Worm (Caenorhabditis elegans) whole organism, L1 larva: Measurements from ENCODE around the gene Y50E8A.1.
A peak's percentile ranks its signal among the peaks of the same experiment; 100 is the strongest.

ENCODE experiments used
- C04F5.9 ChIP-seq: sonication (generic microtip); optimal IDR thresholded peaks from 2 replicates; lab custom pipeline; 2016; ENCODE audit warnings: missing genetic modification characterization, missing compliant biosample characterization
- aha-1 ChIP-seq: fragments of 150-350 bp; optimal IDR thresholded peaks from 2 replicates; lab custom pipeline; 2014; ENCODE audit warnings: missing biosample characterization, missing genetic modification characterization
- alr-1 ChIP-seq: fragments of 200-800 bp; sonication (Bioruptor generic); optimal IDR thresholded peaks from 2 replicates; lab custom pipeline; 2018; ENCODE audit warnings: borderline replicate concordance, mild to moderate bottlenecking, missing genetic modification characterization, missing compliant biosample characterization
- aly-2 ChIP-seq: fragments of 150-350 bp; optimal IDR thresholded peaks from 2 replicates; lab custom pipeline; 2014; ENCODE audit warnings: missing biosample characterization, missing genetic modification characterization
- ama-1 ChIP-seq: fragments of 150-350 bp; optimal IDR thresholded peaks from 2 replicates; lab custom pipeline; 2014
- blmp-1 ChIP-seq: fragments of 150-350 bp; optimal IDR thresholded peaks from 2 replicates; lab custom pipeline; 2014; ENCODE audit warnings: missing biosample characterization, missing genetic modification characterization
- ceh-8 ChIP-seq: fragments of 200-800 bp; sonication (Bioruptor generic); optimal IDR thresholded peaks from 2 replicates; lab custom pipeline; 2018; ENCODE audit warnings: mild to moderate bottlenecking, missing genetic modification characterization, moderate library complexity, missing compliant biosample characterization
- ces-1 ChIP-seq: fragments of 150-350 bp; optimal IDR thresholded peaks from 2 replicates; lab custom pipeline; 2014; ENCODE audit warnings: missing biosample characterization, missing genetic modification reagents, missing genetic modification characterization
- dpl-1 ChIP-seq, 3 experiments: fragments of 150-350 bp in 2 of 3; sonication (generic microtip) in 1 of 3; optimal IDR thresholded peaks; 2 replicates each; lab custom pipeline; 2014 to 2017; ENCODE audit warnings: missing biosample characterization in 3 of 3, missing genetic modification characterization in 3 of 3, missing genetic modification reagents in 3 of 3
- dsc-1 ChIP-seq: sonication (generic microtip); optimal IDR thresholded peaks from 2 replicates; lab custom pipeline; 2016; ENCODE audit warnings: mild to moderate bottlenecking, missing genetic modification characterization, missing compliant biosample characterization
- efl-1 ChIP-seq, 4 experiments: fragments of 150-350 bp; optimal IDR thresholded peaks in 3 of 4; peaks in 1 of 4; 1 replicate in 1 of 4; 2 replicates in 3 of 4; lab custom pipeline; 2014; ENCODE audit warnings: missing biosample characterization in 2 of 4, missing genetic modification characterization in 2 of 4, missing genetic modification reagents in 2 of 4
- egl-27 ChIP-seq, 2 experiments: fragments of 150-350 bp in 1 of 2; sonication (generic microtip); optimal IDR thresholded peaks; 3 replicates each; lab custom pipeline; 2017 to 2018; ENCODE audit warnings: missing biosample characterization in 2 of 2, missing genetic modification characterization in 2 of 2, missing genetic modification reagents in 2 of 2
- elt-2 ChIP-seq: sonication (generic microtip); optimal IDR thresholded peaks from 2 replicates; lab custom pipeline; 2016; ENCODE audit warnings: missing genetic modification characterization, mild to moderate bottlenecking, inconsistent platforms, missing compliant biosample characterization, missing genetic modification reagents
- fkh-8 ChIP-seq: sonication (generic microtip); optimal IDR thresholded peaks from 2 replicates; lab custom pipeline; 2016; ENCODE audit warnings: mild to moderate bottlenecking, missing genetic modification characterization, missing compliant biosample characterization
- hlh-4 ChIP-seq: sonication (generic microtip); optimal IDR thresholded peaks from 2 replicates; lab custom pipeline; 2016; ENCODE audit warnings: mild to moderate bottlenecking, missing genetic modification characterization, missing compliant biosample characterization
- irx-1 ChIP-seq: sonication (generic microtip); optimal IDR thresholded peaks from 2 replicates; lab custom pipeline; 2016; ENCODE audit warnings: missing genetic modification characterization, missing compliant biosample characterization
- isw-1 ChIP-seq: fragments of 200-800 bp; sonication (Bioruptor generic); IDR thresholded peaks from 2 replicates; pipeline ENCODE4 v1.3.6; 2022; ENCODE audit warnings: missing genetic modification characterization, missing compliant biosample characterization
- lin-15B ChIP-seq: fragments of 150-350 bp; sonication (generic microtip); optimal IDR thresholded peaks from 3 replicates; lab custom pipeline; 2014; ENCODE audit warnings: missing biosample characterization, missing genetic modification characterization
- lin-35 ChIP-seq, 2 experiments: fragments of 150-350 bp; optimal IDR thresholded peaks; 2 replicates each; lab custom pipeline; 2014; ENCODE audit warnings: missing biosample characterization in 2 of 2, missing genetic modification characterization in 2 of 2, missing genetic modification reagents in 2 of 2
- lin-39 ChIP-seq: fragments of 150-350 bp; optimal IDR thresholded peaks from 2 replicates; lab custom pipeline; 2014; ENCODE audit warnings: missing biosample characterization, missing genetic modification reagents, missing genetic modification characterization
- lsy-2 ChIP-seq, 2 experiments: fragments of 150-350 bp; optimal IDR thresholded peaks; 2 replicates each; lab custom pipeline; 2014; ENCODE audit warnings: missing biosample characterization in 2 of 2, missing genetic modification characterization in 2 of 2
- mef-2 ChIP-seq: fragments of 150-350 bp; optimal IDR thresholded peaks from 2 replicates; lab custom pipeline; 2014; ENCODE audit warnings: missing biosample characterization, missing genetic modification characterization
- mep-1 ChIP-seq: fragments of 150-350 bp; optimal IDR thresholded peaks from 2 replicates; lab custom pipeline; 2014; ENCODE audit warnings: missing biosample characterization, missing genetic modification characterization
- nhr-47 ChIP-seq: sonication (generic microtip); optimal IDR thresholded peaks from 2 replicates; lab custom pipeline; 2016; ENCODE audit warnings: mild to moderate bottlenecking, missing genetic modification characterization, moderate library complexity, missing compliant biosample characterization
- nhr-71 ChIP-seq: sonication (generic microtip); optimal IDR thresholded peaks from 2 replicates; lab custom pipeline; 2016; ENCODE audit warnings: mild to moderate bottlenecking, missing genetic modification characterization, moderate library complexity, missing compliant biosample characterization
- nhr-77 ChIP-seq: fragments of 150-350 bp; optimal IDR thresholded peaks from 2 replicates; lab custom pipeline; 2014; ENCODE audit warnings: missing biosample characterization, missing genetic modification characterization
- nhr-84 ChIP-seq: sonication (generic microtip); optimal IDR thresholded peaks from 2 replicates; lab custom pipeline; 2017; ENCODE audit warnings: missing biosample characterization, missing genetic modification characterization
- nhr-85 ChIP-seq: sonication (generic microtip); peaks from one replicate; lab custom pipeline; 2016; ENCODE audit warnings: missing genetic modification characterization, inconsistent platforms, missing compliant biosample characterization
- nhr-90 ChIP-seq: sonication (generic microtip); optimal IDR thresholded peaks from 2 replicates; lab custom pipeline; 2016; ENCODE audit warnings: mild to moderate bottlenecking, missing genetic modification characterization, missing compliant biosample characterization; ENCODE audit not compliant: poor library complexity
- pag-3 ChIP-seq: sonication (generic microtip); optimal IDR thresholded peaks from 2 replicates; lab custom pipeline; 2017; ENCODE audit warnings: missing genetic modification characterization, mild to moderate bottlenecking, missing compliant biosample characterization, antibody characterized with exemption, borderline replicate concordance; ENCODE audit not compliant: insufficient read depth
- rnt-1 ChIP-seq: sonication (generic microtip); optimal IDR thresholded peaks from 2 replicates; lab custom pipeline; 2016; ENCODE audit warnings: mild to moderate bottlenecking, missing genetic modification characterization, moderate library complexity, missing compliant biosample characterization
- skn-1 ChIP-seq: fragments of 150-350 bp; optimal IDR thresholded peaks from 2 replicates; lab custom pipeline; 2014; ENCODE audit warnings: missing biosample characterization, missing genetic modification characterization
- sox-4 ChIP-seq: sonication (generic microtip); optimal IDR thresholded peaks from 2 replicates; lab custom pipeline; 2016; ENCODE audit warnings: missing genetic modification characterization, missing compliant biosample characterization
- swsn-7 ChIP-seq: sonication (generic microtip); optimal IDR thresholded peaks from 2 replicates; lab custom pipeline; 2016; ENCODE audit warnings: missing genetic modification characterization, missing compliant biosample characterization
- tlp-1 ChIP-seq: fragments of 150-350 bp; optimal IDR thresholded peaks from 2 replicates; lab custom pipeline; 2014; ENCODE audit warnings: missing biosample characterization, missing genetic modification characterization
- unc-130 ChIP-seq: fragments of 150-350 bp; optimal IDR thresholded peaks from 2 replicates; lab custom pipeline; 2017; ENCODE audit warnings: missing biosample characterization, missing genetic modification characterization, inconsistent platforms
- unc-30 ChIP-seq: sonication (generic microtip); optimal IDR thresholded peaks from 2 replicates; lab custom pipeline; 2017; ENCODE audit warnings: missing biosample characterization, missing genetic modification characterization
- vab-15 ChIP-seq: sonication (generic microtip); optimal IDR thresholded peaks from 2 replicates; lab custom pipeline; 2017; ENCODE audit warnings: missing genotype, mild to moderate bottlenecking, missing genetic modification characterization, missing compliant biosample characterization
- zag-1 ChIP-seq: fragments of 150-350 bp; optimal IDR thresholded peaks from 2 replicates; lab custom pipeline; 2014; ENCODE audit warnings: missing biosample characterization, missing genetic modification characterization
- ztf-11 ChIP-seq, 2 experiments: sonication (generic microtip); optimal IDR thresholded peaks; 2 replicates each; lab custom pipeline; 2016 to 2017; ENCODE audit warnings: missing genetic modification characterization in 2 of 2, missing biosample characterization in 1 of 2, missing compliant biosample characterization in 1 of 2
- ztf-4 ChIP-seq: fragments of 150-350 bp; optimal IDR thresholded peaks from 2 replicates; lab custom pipeline; 2014; ENCODE audit warnings: missing biosample characterization, missing genetic modification characterization

The Y50E8A.1 gene

ce11 chrV:14688097-14688912 lies 38.4 kb upstream of the Y50E8A.1 start, which contains the start of gene C47E8.11 (continued):
- TF ChIP-seq nhr-90 (tag; lab: Kevin White, UChicago) (peak; percentile 65), ama-1 (lab: Kevin White, UChicago) (peak; percentile 98), elt-2 (peak; percentile 31), alr-1 (tag; lab: Kevin White, UChicago) (no peak), lin-39 (tag; lab: Kevin White, UChicago) (no peak), ces-1 (GFP tag; lab: Kevin White, UChicago) (no peak), nhr-84 (tag; lab: Kevin White, UChicago) (no peak), aly-2 (tag; lab: Kevin White, UChicago) (peak; percentile 100), mef-2 (tag; lab: Kevin White, UChicago) (no peak), ztf-11 (tag; optimal IDR thresholded peaks at IDR 0.05; lab: Kevin White, UChicago) (no peak), fkh-8 (tag; lab: Kevin White, UChicago) (no peak), tlp-1 (no peak), lin-35 (GFP tag; optimal IDR thresholded peaks at IDR 0.05; lab: Kevin White, UChicago) (peak; percentile 24 to 62), unc-30 (tag; lab: Kevin White, UChicago) (no peak), sox-4 (no peak)

- TF ChIP-seq lin-35 (GFP tag; optimal IDR thresholded peaks at IDR 0.05; lab: Kevin White, UChicago) (peak in 1 of 2 experiments; percentile 16), aha-1 (tag; lab: Kevin White, UChicago) (no peak), lin-39 (tag; lab: Kevin White, UChicago) (no peak), lin-15B (tag; lab: Kevin White, UChicago) (no peak), fkh-8 (tag; lab: Kevin White, UChicago) (peak; percentile 54), egl-27 (tag; optimal IDR thresholded peaks at IDR 0.05; lab: Kevin White, UChicago) (no peak), lsy-2 (tag; optimal IDR thresholded peaks at IDR 0.05; lab: Kevin White, UChicago) (no peak), zag-1 (tag; lab: Kevin White, UChicago) (no peak), nhr-85 (peak; percentile 20), nhr-47 (tag; lab: Kevin White, UChicago) (no peak), efl-1 (optimal IDR thresholded peaks at IDR 0.05; lab: Kevin White, UChicago) (no peak), efl-1 (GFP tag; optimal IDR thresholded peaks at IDR 0.05 in 1 of 2; lab: Kevin White, UChicago) (peak in 1 of 2 experiments; percentile 41), dsc-1 (tag; lab: Kevin White, UChicago) (no peak), ztf-4 (no peak), alr-1 (tag; lab: Kevin White, UChicago) (no peak)
Observed at ce11 chrV:14689060-14689750, 37.5 kb upstream of the Y50E8A.1 start, which contains the start of gene gasr-8. TSS of gene gasr-8 (plus strand) at chrV:14689110.

- no peak for TF ChIP-seq vab-15 (tag; lab: Kevin White, UChicago)
- TF ChIP-seq ceh-8 = no peak
- peak; percentile 22 for TF ChIP-seq rnt-1 (tag; lab: Kevin White, UChicago)
- TF ChIP-seq pag-3 (tag; lab: Kevin White, UChicago) = peak; percentile 71
- no peak for TF ChIP-seq ama-1 (lab: Kevin White, UChicago)
- no peak for TF ChIP-seq nhr-77
Observed at ce11 chrV:14695713-14696112, 31.0 kb upstream of the Y50E8A.1 start.

ce11 chrV:14696604-14697307 lies 29.9 kb upstream of the Y50E8A.1 start, which contains the start of gene unc-112:
TSS of gene unc-112 (minus strand) at chrV:14696654.
- TF ChIP-seq alr-1 (tag; lab: Kevin White, UChicago) = no peak
- TF ChIP-seq lsy-2 (tag; optimal IDR thresholded peaks at IDR 0.05; lab: Kevin White, UChicago) = peak; percentile 46 to 84
- peak; percentile 92 for TF ChIP-seq mep-1 (tag; lab: Kevin White, UChicago)
- TF ChIP-seq hlh-4 = no peak
- TF ChIP-seq vab-15 (tag; lab: Kevin White, UChicago) = no peak
- TF ChIP-seq skn-1 (tag; lab: Kevin White, UChicago) = peak; percentile 47
- TF ChIP-seq dpl-1 (GFP tag; optimal IDR thresholded peaks at IDR 0.05; lab: Kevin White, UChicago) = peak; percentile 41 to 62 (median 44)
- peak; percentile 20 for TF ChIP-seq unc-130 (tag; lab: Kevin White, UChicago)
- no peak for TF ChIP-seq C04F5.9
- peak; percentile 74 for TF ChIP-seq swsn-7
- TF ChIP-seq isw-1 = no peak
- no peak for TF ChIP-seq lin-15B (tag; lab: Kevin White, UChicago)
- TF ChIP-seq blmp-1 (tag; lab: Kevin White, UChicago) = peak; percentile 51
- peak; percentile 43 for TF ChIP-seq ztf-4
- no peak for TF ChIP-seq ztf-11 (tag; optimal IDR thresholded peaks at IDR 0.05; lab: Kevin White, UChicago)
- peak; percentile 85 for TF ChIP-seq nhr-71 (tag; lab: Kevin White, UChicago)
- TF ChIP-seq irx-1 (tag; lab: Kevin White, UChicago) = no peak
